Worm (Caenorhabditis elegans): ENCODE measurements around the gene mes-6.

mes-6 gene

DNA sequence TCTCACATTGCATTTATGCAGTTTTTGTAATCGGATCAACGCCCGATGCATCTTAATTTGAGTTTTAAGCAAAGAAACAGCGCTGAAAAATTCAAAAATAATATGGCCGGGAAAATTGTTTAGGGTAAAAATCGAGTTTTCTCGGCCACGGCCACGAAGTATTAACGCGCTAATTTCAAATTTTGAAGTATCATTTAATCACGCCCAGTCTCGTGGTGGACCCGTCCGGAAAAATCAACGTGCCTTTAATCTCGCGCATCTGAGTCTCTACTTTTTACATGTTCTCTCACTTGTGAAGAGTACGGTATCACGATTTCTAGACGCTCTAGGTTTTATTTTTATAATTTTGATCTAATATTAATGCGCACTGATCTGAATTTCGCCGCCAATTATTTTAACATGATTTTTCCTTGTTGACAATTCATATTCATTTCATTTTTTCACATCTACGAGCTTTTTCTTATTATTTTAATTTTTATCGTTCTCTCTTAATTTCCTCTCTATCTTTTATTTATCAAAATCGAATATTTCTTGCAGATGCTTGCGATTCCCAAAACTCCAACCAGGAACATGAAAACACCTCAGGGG is 12.2 kb upstream of the mes-6 start, which contains the start of the genes acdh-13 and mesp-1 (continued):
- no peak for TF ChIP-seq crh-2 (tag; optimal IDR thresholded peaks at IDR 0.05)
- no peak for TF ChIP-seq nhr-10 (tag; optimal IDR thresholded peaks at IDR 0.05)
- TF ChIP-seq elt-1 (tag; optimal IDR thresholded peaks at IDR 0.05) = no peak
- TF ChIP-seq nhr-25 (tag; optimal IDR thresholded peaks at IDR 0.05) = no peak
- TF ChIP-seq snpc-4 (tag; optimal IDR thresholded peaks at IDR 0.05) = no peak

- no peak for TF ChIP-seq nhr-77 (tag; optimal IDR thresholded peaks at IDR 0.05)
- TF ChIP-seq elt-1 (tag; optimal IDR thresholded peaks at IDR 0.05) = no peak
- no peak for TF ChIP-seq mab-5 (tag; optimal IDR thresholded peaks at IDR 0.05)
- TF ChIP-seq fos-1 (tag; optimal IDR thresholded peaks at IDR 0.05) = no peak
- TF ChIP-seq unc-39 (tag; optimal IDR thresholded peaks at IDR 0.05) = no peak
- TF ChIP-seq lin-11 (tag; optimal IDR thresholded peaks at IDR 0.05) = no peak
- no peak for TF ChIP-seq skn-1 (tag; optimal IDR thresholded peaks at IDR 0.05)
- TF ChIP-seq gmeb-1 (tag; optimal IDR thresholded peaks at IDR 0.05) = no peak
- TF ChIP-seq nhr-12 (tag; optimal IDR thresholded peaks at IDR 0.05) = no peak
- no peak for TF ChIP-seq egl-27 (tag; optimal IDR thresholded peaks at IDR 0.05)
- no peak for TF ChIP-seq R02D3.7 (tag; optimal IDR thresholded peaks at IDR 0.05)
- TF ChIP-seq F13H6.1 (tag; optimal IDR thresholded peaks at IDR 0.05) = no peak
- TF ChIP-seq ztf-4 (tag; optimal IDR thresholded peaks at IDR 0.05) = no peak
- no peak for TF ChIP-seq elt-3 (tag; optimal IDR thresholded peaks at IDR 0.05)
- TF ChIP-seq nhr-21 (tag; optimal IDR thresholded peaks at IDR 0.05) = no peak
- no peak for TF ChIP-seq sma-9 (GFP tag; optimal IDR thresholded peaks at IDR 0.05)
- no peak for TF ChIP-seq sma-9 (tag; optimal IDR thresholded peaks at IDR 0.05)
- TF ChIP-seq blmp-1 (tag; optimal IDR thresholded peaks at IDR 0.05; ENCODE audit: insufficient read depth) = no peak
These were observed 11.1 kb upstream of the mes-6 start for ce11 chrIV:8499956-8500355.

- no peak for TF ChIP-seq dmd-4 (tag; optimal IDR thresholded peaks at IDR 0.05)
- TF ChIP-seq nhr-12 (tag; optimal IDR thresholded peaks at IDR 0.05) = no peak
- TF ChIP-seq unc-55 (GFP tag; optimal IDR thresholded peaks at IDR 0.05) = no peak
- TF ChIP-seq nhr-237 (tag; optimal IDR thresholded peaks at IDR 0.05) = no peak
- TF ChIP-seq lin-13 (GFP tag; optimal IDR thresholded peaks at IDR 0.05) = no peak
- TF ChIP-seq gmeb-1 (tag; optimal IDR thresholded peaks at IDR 0.05) = no peak
- TF ChIP-seq mab-5 (tag; optimal IDR thresholded peaks at IDR 0.05) = no peak
- no peak for TF ChIP-seq nhr-23 (tag; optimal IDR thresholded peaks at IDR 0.05)
- no peak for TF ChIP-seq egl-27 (tag; optimal IDR thresholded peaks at IDR 0.05)
- no peak for TF ChIP-seq unc-39 (tag; optimal IDR thresholded peaks at IDR 0.05)
- no peak for TF ChIP-seq nhr-129 (tag; optimal IDR thresholded peaks at IDR 0.05)
- TF ChIP-seq skn-1 (tag; optimal IDR thresholded peaks at IDR 0.05) = no peak
- no peak for TF ChIP-seq ztf-11 (tag; optimal IDR thresholded peaks at IDR 0.05)
- TF ChIP-seq fos-1 (tag; optimal IDR thresholded peaks at IDR 0.05) = no peak
- no peak for TF ChIP-seq elt-1 (tag; optimal IDR thresholded peaks at IDR 0.05)
- TF ChIP-seq lsy-2 (tag; optimal IDR thresholded peaks at IDR 0.05) = no peak
- no peak for TF ChIP-seq R02D3.7 (tag; optimal IDR thresholded peaks at IDR 0.05)
- no peak for TF ChIP-seq sem-4 (tag; optimal IDR thresholded peaks at IDR 0.05)
These were observed 9.7 kb upstream of the mes-6 start, which contains the start of gene C28C12.1 for ce11 chrIV:8501382-8501781. Gene C28C12.1 (plus strand): TSS chrIV:8501682.

DNA sequence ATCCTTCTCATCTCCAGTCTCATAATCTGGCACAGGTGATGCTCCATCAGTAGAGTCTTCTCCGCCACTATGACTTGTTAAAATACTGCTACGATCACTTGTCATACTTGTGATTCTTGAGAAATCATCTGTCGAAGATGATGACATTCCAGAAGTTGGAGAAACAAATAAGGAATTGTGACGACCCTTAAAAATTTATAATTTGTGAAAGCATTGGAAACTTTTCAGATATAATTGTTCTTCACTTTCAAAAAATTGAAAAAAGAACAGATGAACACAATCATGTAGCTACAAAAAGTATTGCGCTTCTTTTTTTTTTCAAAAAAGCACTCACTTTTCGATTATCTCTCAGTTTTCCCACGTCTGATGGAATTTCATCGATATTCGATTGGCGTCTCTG is 5.0 kb upstream of the mes-6 start:
- TF ChIP-seq elt-3 (tag; optimal IDR thresholded peaks at IDR 0.05) (no peak), ZK546.5 (tag; optimal IDR thresholded peaks at IDR 0.05) (no peak), unc-55 (GFP tag; optimal IDR thresholded peaks at IDR 0.05) (no peak), skn-1 (tag; optimal IDR thresholded peaks at IDR 0.05) (no peak), sem-4 (tag; optimal IDR thresholded peaks at IDR 0.05) (no peak), blmp-1 (tag; optimal IDR thresholded peaks at IDR 0.05; ENCODE audit: insufficient read depth) (no peak), nhr-25 (tag; optimal IDR thresholded peaks at IDR 0.05) (no peak), ztf-4 (tag; optimal IDR thresholded peaks at IDR 0.05) (no peak), nhr-11 (tag; optimal IDR thresholded peaks at IDR 0.05) (no peak), mab-5 (tag; optimal IDR thresholded peaks at IDR 0.05) (no peak), lin-39 (tag; optimal IDR thresholded peaks at IDR 0.05) (no peak), gmeb-1 (tag; optimal IDR thresholded peaks at IDR 0.05) (no peak), lin-11 (tag; optimal IDR thresholded peaks at IDR 0.05) (no peak), nhr-10 (tag; optimal IDR thresholded peaks at IDR 0.05) (no peak), peb-1 (tag; optimal IDR thresholded peaks at IDR 0.05) (no peak), zag-1 (tag; optimal IDR thresholded peaks at IDR 0.05) (no peak), fos-1 (tag; optimal IDR thresholded peaks at IDR 0.05) (no peak), elt-1 (tag; optimal IDR thresholded peaks at IDR 0.05) (no peak), nhr-21 (tag; optimal IDR thresholded peaks at IDR 0.05) (no peak)
